Worm (Caenorhabditis elegans) whole organism, late embryonic: ENCODE results near the gene sdz-1.

Source experiments
- C38D4.7 ChIP-seq: fragments of 200-800 bp; sonication (Bioruptor generic); optimal IDR thresholded peaks from 2 replicates; lab custom pipeline; 2018; ENCODE audit warnings: mild to moderate bottlenecking, missing genetic modification characterization, moderate library complexity, missing compliant biosample characterization
- K02D7.2 ChIP-seq: sonication (generic microtip); optimal IDR thresholded peaks from 2 replicates; lab custom pipeline; 2017; ENCODE audit warnings: mild to moderate bottlenecking, missing genetic modification characterization, missing compliant biosample characterization
- K09A11.1 ChIP-seq: sonication (generic microtip); optimal IDR thresholded peaks from 2 replicates; lab custom pipeline; 2017; ENCODE audit warnings: antibody characterized with exemption, mild to moderate bottlenecking, missing genetic modification characterization, missing compliant biosample characterization; ENCODE audit not compliant: insufficient read depth
- Y22D7AL.16 ChIP-seq: sonication (generic microtip); optimal IDR thresholded peaks from 2 replicates; lab custom pipeline; 2016; ENCODE audit warnings: missing genetic modification characterization, missing compliant biosample characterization
- ahr-1 ChIP-seq: sonication (generic microtip); optimal IDR thresholded peaks from 2 replicates; lab custom pipeline; 2016; ENCODE audit warnings: missing genetic modification characterization, missing compliant biosample characterization
- ceh-14 ChIP-seq: sonication (generic microtip); optimal IDR thresholded peaks from 2 replicates; lab custom pipeline; 2016; ENCODE audit warnings: missing genotype, missing genetic modification characterization, missing compliant biosample characterization
- ceh-18 ChIP-seq: sonication (generic microtip); optimal IDR thresholded peaks from 2 replicates; lab custom pipeline; 2016; ENCODE audit warnings: missing genetic modification characterization, missing compliant biosample characterization
- ceh-19 ChIP-seq: fragments of 200-800 bp; sonication (Bioruptor generic); optimal IDR thresholded peaks from 2 replicates; lab custom pipeline; 2018; ENCODE audit warnings: mild to moderate bottlenecking, missing genetic modification characterization, missing compliant biosample characterization
- ceh-2 ChIP-seq: sonication (generic microtip); optimal IDR thresholded peaks from 2 replicates; lab custom pipeline; 2016; ENCODE audit warnings: missing genotype, missing genetic modification characterization, missing compliant biosample characterization
- ceh-22 ChIP-seq: sonication (generic microtip); optimal IDR thresholded peaks from 2 replicates; lab custom pipeline; 2017; ENCODE audit warnings: missing biosample characterization, missing genetic modification characterization
- ceh-24 ChIP-seq: sonication (generic microtip); optimal IDR thresholded peaks from 2 replicates; lab custom pipeline; 2016; ENCODE audit warnings: mild to moderate bottlenecking, missing genetic modification characterization, missing compliant biosample characterization
- ceh-30 ChIP-seq: fragments of 150-350 bp; optimal IDR thresholded peaks from 2 replicates; lab custom pipeline; 2014; ENCODE audit warnings: missing biosample characterization, missing genetic modification characterization
- ceh-34 ChIP-seq: sonication (generic microtip); optimal IDR thresholded peaks from 2 replicates; lab custom pipeline; 2016; ENCODE audit warnings: mild to moderate bottlenecking, missing genetic modification characterization, missing compliant biosample characterization
- ceh-45 ChIP-seq: fragments of 200-800 bp; sonication (Bioruptor generic); IDR thresholded peaks from 2 replicates; pipeline ENCODE4 v1.3.6; 2022; ENCODE audit warnings: missing genetic modification reagents, missing genetic modification characterization, missing compliant biosample characterization
- ceh-6 ChIP-seq: fragments of 200-800 bp; sonication (Bioruptor generic); optimal IDR thresholded peaks from 2 replicates; lab custom pipeline; 2018; ENCODE audit warnings: mild to moderate bottlenecking, missing genetic modification characterization, missing compliant biosample characterization
- che-1 ChIP-seq: sonication (generic microtip); optimal IDR thresholded peaks from 2 replicates; lab custom pipeline; 2016; ENCODE audit warnings: mild to moderate bottlenecking, missing genetic modification characterization, missing compliant biosample characterization
- dve-1 ChIP-seq: sonication (generic microtip); optimal IDR thresholded peaks from 2 replicates; lab custom pipeline; 2017; ENCODE audit warnings: antibody characterized with exemption, mild to moderate bottlenecking, missing genetic modification characterization, missing compliant biosample characterization
- elt-2 ChIP-seq: sonication (generic microtip); optimal IDR thresholded peaks from 2 replicates; lab custom pipeline; 2016; ENCODE audit warnings: missing genetic modification reagents, missing genetic modification characterization, missing compliant biosample characterization
- ets-4 ChIP-seq: sonication (generic microtip); optimal IDR thresholded peaks from 2 replicates; lab custom pipeline; 2016; ENCODE audit warnings: missing genetic modification characterization, missing compliant biosample characterization
- eyg-1 ChIP-seq: sonication (generic microtip); optimal IDR thresholded peaks from 2 replicates; lab custom pipeline; 2016; ENCODE audit warnings: missing genotype, missing genetic modification characterization, missing compliant biosample characterization
- fax-1 ChIP-seq: sonication (generic microtip); optimal IDR thresholded peaks from 2 replicates; lab custom pipeline; 2016; ENCODE audit warnings: missing genotype, missing genetic modification characterization, missing compliant biosample characterization
- fkh-10 ChIP-seq: fragments of 150-350 bp; optimal IDR thresholded peaks from 2 replicates; lab custom pipeline; 2014; ENCODE audit warnings: missing biosample characterization, missing genetic modification reagents, missing genetic modification characterization
- fkh-6 ChIP-seq: sonication (generic microtip); optimal IDR thresholded peaks from 2 replicates; lab custom pipeline; 2016; ENCODE audit warnings: missing genetic modification characterization, missing compliant biosample characterization
- gmeb-2 ChIP-seq: sonication (generic microtip); optimal IDR thresholded peaks from 2 replicates; lab custom pipeline; 2016; ENCODE audit warnings: missing genetic modification characterization, inconsistent platforms, missing compliant biosample characterization
- hlh-13 ChIP-seq: fragments of 200-800 bp; sonication (Bioruptor generic); optimal IDR thresholded peaks from 2 replicates; lab custom pipeline; 2018; ENCODE audit warnings: mild to moderate bottlenecking, missing genetic modification characterization, missing compliant biosample characterization
- hlh-15 ChIP-seq: sonication (generic microtip); optimal IDR thresholded peaks from 2 replicates; lab custom pipeline; 2016; ENCODE audit warnings: missing genetic modification characterization, missing compliant biosample characterization
- hlh-30 ChIP-seq: sonication (generic microtip); optimal IDR thresholded peaks from 2 replicates; lab custom pipeline; 2017; ENCODE audit warnings: antibody characterized with exemption, missing genetic modification characterization, missing compliant biosample characterization; ENCODE audit not compliant: insufficient read depth
- hlh-6 ChIP-seq: sonication (generic microtip); optimal IDR thresholded peaks from 2 replicates; lab custom pipeline; 2016; ENCODE audit warnings: missing genotype, missing genetic modification characterization, missing compliant biosample characterization
- mec-3 ChIP-seq: sonication (generic microtip); optimal IDR thresholded peaks from 2 replicates; lab custom pipeline; 2016; ENCODE audit warnings: borderline replicate concordance, missing genetic modification characterization, missing compliant biosample characterization
- nfya-1 ChIP-seq: sonication (generic microtip); optimal IDR thresholded peaks from 2 replicates; lab custom pipeline; 2017; ENCODE audit warnings: missing genetic modification characterization, mild to moderate bottlenecking, missing compliant biosample characterization, antibody characterized with exemption, moderate library complexity
- nhr-11 ChIP-seq: fragments of 150-350 bp; optimal IDR thresholded peaks from 2 replicates; lab custom pipeline; 2014; ENCODE audit warnings: missing biosample characterization, missing genetic modification characterization
- nhr-232 ChIP-seq: sonication (generic microtip); optimal IDR thresholded peaks from 2 replicates; lab custom pipeline; 2016; ENCODE audit warnings: missing genetic modification characterization, missing compliant biosample characterization
- npax-4 ChIP-seq: sonication (generic microtip); optimal IDR thresholded peaks from 2 replicates; lab custom pipeline; 2016; ENCODE audit warnings: missing genetic modification characterization, missing compliant biosample characterization
- odd-2 ChIP-seq: sonication (generic microtip); optimal IDR thresholded peaks from 2 replicates; lab custom pipeline; 2017; ENCODE audit warnings: antibody characterized with exemption, mild to moderate bottlenecking, missing genetic modification characterization, missing compliant biosample characterization
- pag-3 ChIP-seq: sonication (generic microtip); optimal IDR thresholded peaks from 2 replicates; lab custom pipeline; 2016; ENCODE audit warnings: missing compliant biosample characterization, missing genetic modification characterization, borderline replicate concordance
- pat-9 ChIP-seq: fragments of 200-800 bp; sonication (Bioruptor generic); optimal IDR thresholded peaks from 2 replicates; lab custom pipeline; 2018; ENCODE audit warnings: mild to moderate bottlenecking, missing genetic modification characterization, moderate library complexity, missing compliant biosample characterization
- pqm-1 ChIP-seq: sonication (generic microtip); optimal IDR thresholded peaks from 2 replicates; lab custom pipeline; 2016; ENCODE audit warnings: missing genetic modification characterization, missing compliant biosample characterization
- pros-1 ChIP-seq: fragments of 150-350 bp; optimal IDR thresholded peaks from 2 replicates; lab custom pipeline; 2014; ENCODE audit warnings: missing biosample characterization, missing genetic modification reagents, missing genetic modification characterization
- ref-2 ChIP-seq: sonication (generic microtip); optimal IDR thresholded peaks from 2 replicates; lab custom pipeline; 2016; ENCODE audit warnings: missing genetic modification characterization, missing compliant biosample characterization
- rnt-1 ChIP-seq: sonication (generic microtip); optimal IDR thresholded peaks from 2 replicates; lab custom pipeline; 2016; ENCODE audit warnings: missing genetic modification characterization, missing compliant biosample characterization
- sdc-2 ChIP-seq: sonication (generic microtip); optimal IDR thresholded peaks from 2 replicates; lab custom pipeline; 2016; ENCODE audit warnings: missing genotype, missing genetic modification characterization, missing compliant biosample characterization
- sox-4 ChIP-seq: sonication (generic microtip); optimal IDR thresholded peaks from 2 replicates; lab custom pipeline; 2017; ENCODE audit warnings: mild to moderate bottlenecking, missing genetic modification characterization, inconsistent platforms, missing compliant biosample characterization
- syd-9 ChIP-seq: sonication (generic microtip); optimal IDR thresholded peaks from 2 replicates; lab custom pipeline; 2016; ENCODE audit warnings: mild to moderate bottlenecking, missing genetic modification characterization, moderate library complexity, missing compliant biosample characterization
- tbx-2 ChIP-seq: sonication (generic microtip); optimal IDR thresholded peaks from 2 replicates; lab custom pipeline; 2016; ENCODE audit warnings: missing genetic modification characterization, missing compliant biosample characterization
- tbx-7 ChIP-seq: sonication (generic microtip); optimal IDR thresholded peaks from 2 replicates; lab custom pipeline; 2016; ENCODE audit warnings: missing genotype, missing genetic modification characterization, missing compliant biosample characterization
- unc-42 ChIP-seq: sonication (generic microtip); optimal IDR thresholded peaks from 2 replicates; lab custom pipeline; 2016; ENCODE audit warnings: missing genotype, missing genetic modification characterization, missing compliant biosample characterization
- unc-55 ChIP-seq: sonication (generic microtip); optimal IDR thresholded peaks from 2 replicates; lab custom pipeline; 2017; ENCODE audit warnings: missing biosample characterization, missing genetic modification reagents, missing genetic modification characterization
- zip-5 ChIP-seq: sonication (generic microtip); optimal IDR thresholded peaks from 2 replicates; lab custom pipeline; 2016; ENCODE audit warnings: missing genetic modification characterization, missing compliant biosample characterization
- ztf-16 ChIP-seq: sonication (generic microtip); optimal IDR thresholded peaks from 2 replicates; lab custom pipeline; 2017; ENCODE audit warnings: missing genetic modification characterization, missing compliant biosample characterization

The sdz-1 gene

ce11 chrIII:8741955-8742354, 41.8 kb upstream of the sdz-1 start:
- TF ChIP-seq syd-9 (tag; lab: Kevin White, UChicago): no peak
- no peak for TF ChIP-seq pag-3 (tag; lab: Kevin White, UChicago)
- no peak for TF ChIP-seq C38D4.7 (GFP tag; lab: Kevin White, UChicago)
- TF ChIP-seq unc-55: no peak
- TF ChIP-seq nhr-232 (tag; lab: Kevin White, UChicago): no peak
- TF ChIP-seq fax-1 (tag; lab: Kevin White, UChicago): no peak
- no peak for TF ChIP-seq rnt-1 (tag; lab: Kevin White, UChicago)

ce11 chrIII:8741276-8741860, 41.2 kb upstream of the sdz-1 start, which contains the start of gene pdhk-2:
TSS of gene pdhk-2 (minus strand) at chrIII:8741412.
- TF ChIP-seq pros-1 (no peak), sox-4 (tag; lab: Kevin White, UChicago) (peak; percentile 74), nhr-11 (tag; lab: Kevin White, UChicago) (no peak), ets-4 (tag; lab: Kevin White, UChicago) (peak; percentile 64), ceh-34 (tag; lab: Kevin White, UChicago) (peak; percentile 84), mec-3 (tag; lab: Kevin White, UChicago) (no peak), fax-1 (tag; lab: Kevin White, UChicago) (peak; percentile 44), ztf-16 (peak; percentile 71), npax-4 (tag; lab: Kevin White, UChicago) (no peak), fkh-6 (tag; lab: Kevin White, UChicago) (peak; percentile 64), hlh-13 (GFP tag; lab: Kevin White, UChicago) (peak; percentile 27), rnt-1 (tag; lab: Kevin White, UChicago) (peak; percentile 66), tbx-2 (peak; percentile 83), nfya-1 (tag; lab: Kevin White, UChicago) (peak; percentile 89), ceh-19 (peak; percentile 70), che-1 (tag; lab: Kevin White, UChicago) (peak; percentile 52), ahr-1 (tag; lab: Kevin White, UChicago) (peak; percentile 47), sdc-2 (tag; lab: Kevin White, UChicago) (peak; percentile 45), ceh-2 (tag; lab: Kevin White, UChicago) (peak; percentile 58), Y22D7AL.16 (tag; lab: Kevin White, UChicago) (peak; percentile 6), ceh-22 (tag; lab: Kevin White, UChicago) (no peak), tbx-7 (tag; lab: Kevin White, UChicago) (peak; percentile 24), ceh-45 (GFP tag; lab: Robert Waterston, UW) (0 out of 2 replicates have a peak, but pooled peaks have one; percentile 53), elt-2 (tag; lab: Kevin White, UChicago) (peak; percentile 71), hlh-15 (peak; percentile 43), ceh-14 (tag; lab: Kevin White, UChicago) (peak; percentile 85), pat-9 (tag; lab: Kevin White, UChicago) (peak; percentile 38), eyg-1 (peak; percentile 12), unc-55 (peak; percentile 68), dve-1 (tag; lab: Kevin White, UChicago) (peak; percentile 81), hlh-30 (tag; lab: Kevin White, UChicago) (peak; percentile 33), K02D7.2 (tag; lab: Kevin White, UChicago) (peak; percentile 1), ceh-24 (tag; lab: Kevin White, UChicago) (no peak), unc-42 (tag; lab: Kevin White, UChicago) (peak; percentile 90), syd-9 (tag; lab: Kevin White, UChicago) (peak; percentile 5), odd-2 (tag; lab: Kevin White, UChicago) (no peak), hlh-6 (tag; lab: Kevin White, UChicago) (no peak), gmeb-2 (peak; percentile 63), ceh-18 (peak; percentile 82), pqm-1 (tag; lab: Kevin White, UChicago) (peak; percentile 53), ref-2 (tag; lab: Kevin White, UChicago) (peak; percentile 46), C38D4.7 (GFP tag; lab: Kevin White, UChicago) (peak; percentile 43), fkh-10 (GFP tag; lab: Kevin White, UChicago) (no peak), ceh-6 (GFP tag; lab: Kevin White, UChicago) (peak; percentile 73), K09A11.1 (peak; percentile 67), ceh-30 (tag; lab: Kevin White, UChicago) (peak; percentile 55), zip-5 (no peak)
